Worm (Caenorhabditis elegans) whole organism, mixed stage, embryonic: ENCODE measurements around the gene pals-39.

Experiments
- M03D4.4 ChIP-seq: sonication (generic microtip); optimal IDR thresholded peaks from 2 replicates; lab custom pipeline; 2017; ENCODE audit warnings: mild to moderate bottlenecking, missing genetic modification characterization, missing compliant biosample characterization
- blmp-1 ChIP-seq: fragments of 150-350 bp; optimal IDR thresholded peaks from 2 replicates; lab custom pipeline; 2014; ENCODE audit warnings: missing biosample characterization, missing genetic modification characterization
- elt-1 ChIP-seq: sonication (generic microtip); optimal IDR thresholded peaks from 2 replicates; lab custom pipeline; 2017; ENCODE audit warnings: missing genetic modification characterization, mild to moderate bottlenecking, missing compliant biosample characterization, antibody characterized with exemption, moderate library complexity, borderline replicate concordance; ENCODE audit not compliant: insufficient read depth
- hlh-1 ChIP-seq: fragments of 150-350 bp; optimal IDR thresholded peaks from 2 replicates; lab custom pipeline; 2014; ENCODE audit warnings: missing biosample characterization, missing genetic modification reagents, missing genetic modification characterization
- lsy-2 ChIP-seq: fragments of 150-350 bp; optimal IDR thresholded peaks from 2 replicates; lab custom pipeline; 2014; ENCODE audit warnings: missing biosample characterization, missing genetic modification characterization
- nhr-12 ChIP-seq: fragments of 150-350 bp; optimal IDR thresholded peaks from 2 replicates; lab custom pipeline; 2014; ENCODE audit warnings: missing biosample characterization, missing genetic modification characterization
- nhr-2 ChIP-seq: fragments of 150-350 bp; optimal IDR thresholded peaks from 2 replicates; lab custom pipeline; 2014; ENCODE audit warnings: missing biosample characterization, missing genetic modification characterization
- nhr-237 ChIP-seq: fragments of 150-350 bp; optimal IDR thresholded peaks from 2 replicates; lab custom pipeline; 2014; ENCODE audit warnings: missing biosample characterization, missing genetic modification characterization
- nhr-28 ChIP-seq: fragments of 150-350 bp; optimal IDR thresholded peaks from 2 replicates; lab custom pipeline; 2014; ENCODE audit warnings: missing biosample characterization, missing genetic modification characterization
- sem-2 ChIP-seq: fragments of 200-800 bp; sonication (Bioruptor generic); optimal IDR thresholded peaks from 2 replicates; lab custom pipeline; 2018; ENCODE audit warnings: mild to moderate bottlenecking, missing genetic modification characterization, missing compliant biosample characterization
- snpc-4 ChIP-seq: fragments of 150-350 bp; optimal IDR thresholded peaks from 2 replicates; lab custom pipeline; 2014; ENCODE audit warnings: missing biosample characterization, missing genetic modification characterization
- unc-39 ChIP-seq: fragments of 150-350 bp; optimal IDR thresholded peaks from 2 replicates; lab custom pipeline; 2014; ENCODE audit warnings: missing biosample characterization, missing genetic modification characterization
- ztf-11 ChIP-seq: fragments of 150-350 bp; optimal IDR thresholded peaks from 2 replicates; lab custom pipeline; 2014; ENCODE audit warnings: missing biosample characterization, missing genetic modification characterization

DNA sequence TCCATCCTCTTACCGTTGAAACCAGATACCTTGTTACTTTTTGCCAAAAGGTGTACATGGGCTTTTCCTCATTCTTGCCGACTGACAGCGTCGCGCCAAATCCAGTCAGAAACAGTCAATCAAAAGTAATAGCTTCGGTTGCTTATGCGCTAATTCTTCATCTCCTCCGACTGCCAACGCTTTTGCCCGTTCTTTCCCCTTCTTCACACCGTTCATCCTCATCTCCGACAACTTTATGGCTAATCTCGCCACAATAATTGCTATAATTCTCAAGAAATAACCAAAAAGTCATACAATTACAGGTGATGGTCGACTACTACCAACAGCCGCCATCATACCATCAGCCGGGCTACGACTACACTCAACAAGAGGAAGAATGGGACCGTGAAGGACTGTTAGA, 34.5 kb upstream of the pals-39 start, which contains the start of gene atn-1:
- no peak for TF ChIP-seq hlh-1 (tag; lab: Kevin White, UChicago)
- TF ChIP-seq nhr-28 (tag; lab: Kevin White, UChicago): no peak
- TF ChIP-seq snpc-4 (tag; lab: Kevin White, UChicago): no peak
- no peak for TF ChIP-seq elt-1 (tag; lab: Kevin White, UChicago)
- TF ChIP-seq blmp-1 (tag; lab: Kevin White, UChicago): no peak
- TF ChIP-seq ztf-11 (tag; lab: Kevin White, UChicago): no peak
- no peak for TF ChIP-seq sem-2
- no peak for TF ChIP-seq M03D4.4 (tag; lab: Kevin White, UChicago)
- TF ChIP-seq nhr-12 (tag; lab: Kevin White, UChicago): no peak
- TF ChIP-seq nhr-237 (tag; lab: Kevin White, UChicago): no peak
- TF ChIP-seq nhr-2 (tag; lab: Kevin White, UChicago): no peak
- no peak for TF ChIP-seq lsy-2 (tag; lab: Kevin White, UChicago)
- no peak for TF ChIP-seq unc-39 (tag; lab: Kevin White, UChicago)
